Fruit fly (Drosophila melanogaster): ENCODE measurements around the gene Ubx.

Ubx gene

DNA sequence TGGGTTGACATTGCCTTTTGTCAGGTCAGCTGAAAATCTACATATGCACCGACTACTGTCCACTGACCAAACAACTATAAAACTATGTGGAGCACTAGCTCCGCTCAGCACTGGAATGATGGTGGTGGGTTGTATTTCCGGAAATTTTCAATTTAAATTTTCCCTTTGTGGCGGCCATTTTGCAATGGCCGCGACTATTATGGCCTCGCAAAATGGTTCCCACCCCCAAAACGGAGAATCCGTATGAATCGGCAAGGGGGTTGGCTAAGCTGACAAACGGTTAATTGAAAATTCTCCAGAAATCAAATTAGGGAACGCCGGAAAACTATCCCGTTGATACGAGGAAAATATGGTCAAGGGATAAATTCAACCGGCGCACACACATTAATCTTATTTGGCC is 51.3 kb downstream of the Ubx start:
- TF ChIP-seq CG8478 (optimal IDR thresholded peaks at IDR 0.05) (no peak), CTCF (optimal IDR thresholded peaks at IDR 0.05) (no peak)

DNA sequence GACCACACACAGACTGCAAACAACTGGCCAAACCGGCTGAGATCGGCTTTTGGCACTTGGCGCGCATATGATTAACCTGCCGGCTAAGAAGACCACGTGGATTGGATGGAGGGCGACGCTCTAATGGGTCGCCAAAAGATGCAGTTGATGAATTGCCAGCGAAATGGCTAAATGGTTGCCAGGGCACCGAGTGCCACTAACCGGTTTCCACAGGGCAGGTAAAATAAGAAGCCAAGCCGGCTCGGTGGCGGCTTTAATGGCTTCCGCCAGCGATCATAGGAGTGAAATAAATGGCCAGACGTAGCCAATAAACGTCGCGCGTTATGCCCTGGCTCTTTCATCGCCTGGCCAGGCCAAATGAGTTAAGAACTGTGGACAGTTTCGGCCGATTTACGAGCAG is 56.3 kb downstream of the Ubx start:
- TF ChIP-seq CTCF (optimal IDR thresholded peaks at IDR 0.05) (no peak), CG8478 (optimal IDR thresholded peaks at IDR 0.05) (no peak)

DNA sequence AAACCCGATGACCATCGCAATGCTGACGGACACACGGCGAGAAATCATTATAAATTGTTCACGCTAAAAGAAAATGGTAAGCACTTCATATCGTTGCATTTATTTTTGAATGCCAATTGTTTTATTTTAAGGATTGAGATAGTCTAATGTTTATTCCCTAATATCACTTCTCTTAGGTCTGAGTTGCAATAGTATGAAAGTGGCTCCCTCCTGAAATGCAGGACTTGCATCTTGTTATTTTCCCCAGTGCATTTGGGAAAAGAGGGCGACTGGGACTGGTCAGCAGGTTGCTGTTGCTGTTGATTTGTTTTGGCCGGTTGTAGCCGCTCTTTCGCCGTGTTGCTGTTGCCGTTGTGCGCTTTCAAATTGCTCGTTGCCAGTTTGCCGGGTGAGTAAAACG is 57.7 kb downstream of the Ubx start:
- no peak for TF ChIP-seq CG8478 (optimal IDR thresholded peaks at IDR 0.05)
- no peak for TF ChIP-seq CTCF (optimal IDR thresholded peaks at IDR 0.05)

DNA sequence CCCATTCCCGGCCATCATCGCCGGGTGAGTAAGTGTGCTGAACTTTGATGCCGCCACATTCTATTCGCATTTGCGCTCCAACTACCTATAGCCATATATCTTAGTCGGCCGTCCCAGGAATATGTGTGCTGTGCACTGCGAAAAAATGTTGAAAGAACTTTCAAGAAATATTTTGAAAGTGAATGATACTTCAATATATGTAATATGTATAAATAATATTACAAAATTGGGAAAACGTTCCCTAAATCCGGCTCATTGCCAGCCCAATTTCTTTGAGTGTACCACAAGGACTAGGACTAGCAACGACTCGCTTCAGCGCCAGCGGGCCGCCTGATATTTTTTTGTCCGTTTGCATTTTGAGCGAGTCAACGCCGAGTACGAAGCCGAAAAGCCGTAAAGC is 61.0 kb downstream of the Ubx start:
- TF ChIP-seq CG8478 (optimal IDR thresholded peaks at IDR 0.05), result no peak
- no peak for TF ChIP-seq CTCF (optimal IDR thresholded peaks at IDR 0.05)

DNA sequence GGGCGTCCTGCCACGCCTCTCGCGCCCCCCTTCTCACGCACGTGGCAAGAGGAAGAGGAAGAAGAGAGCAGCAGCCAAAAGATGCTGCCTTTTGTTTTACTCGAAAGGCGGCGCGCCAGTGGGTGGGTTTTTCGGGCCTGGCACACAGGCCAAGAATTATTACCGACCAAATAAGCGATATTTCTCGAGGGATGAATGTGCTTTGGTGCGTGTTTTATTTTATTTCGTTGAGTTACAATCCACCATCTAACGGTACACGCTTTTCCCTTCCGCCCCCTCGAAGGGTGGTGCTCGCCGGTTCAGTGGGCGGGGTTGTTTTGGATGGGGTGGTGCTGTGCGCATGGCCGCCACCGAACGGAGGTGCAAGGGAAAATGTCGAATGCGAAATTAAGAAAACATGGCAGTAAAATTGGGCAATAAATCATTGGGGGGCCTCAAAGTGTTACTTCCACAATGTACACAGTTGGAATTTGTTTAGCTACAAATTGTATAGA is 62.0 kb downstream of the Ubx start:
- no peak for TF ChIP-seq CTCF (optimal IDR thresholded peaks at IDR 0.05)
- TF ChIP-seq CG8478 (optimal IDR thresholded peaks at IDR 0.05), result no peak

DNA sequence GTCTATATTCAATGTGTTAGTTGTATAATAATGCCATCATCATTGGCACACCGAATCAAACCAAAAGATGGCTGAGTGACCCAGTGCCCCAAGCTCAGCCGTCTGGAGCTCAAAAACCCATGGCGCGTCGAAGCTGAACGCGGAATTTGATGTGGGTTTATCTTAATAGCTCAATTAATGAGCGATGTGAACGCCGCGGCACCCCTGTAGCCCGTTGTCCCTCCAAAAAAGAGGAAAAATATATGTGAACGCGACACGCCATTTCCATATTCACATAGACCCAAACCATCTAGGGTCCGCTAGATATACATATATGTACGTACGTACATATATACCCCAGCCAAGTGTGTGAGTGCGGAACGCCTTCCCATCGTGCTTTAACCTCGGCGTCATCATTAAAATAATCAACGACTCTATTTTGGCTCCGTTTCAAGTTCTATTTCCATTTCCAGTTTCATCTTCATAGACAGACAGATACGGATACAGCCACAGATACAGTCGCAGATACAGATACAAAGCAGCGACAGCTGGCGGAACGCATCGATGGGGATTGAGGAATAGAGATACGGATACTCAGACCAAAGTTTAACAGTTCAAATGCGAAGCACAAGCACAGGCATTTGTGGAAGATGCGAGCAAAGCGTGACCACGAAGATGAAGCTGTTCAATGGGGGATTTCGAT is 69.9 kb downstream of the Ubx start:
- TF ChIP-seq CG8478 (optimal IDR thresholded peaks at IDR 0.05) (no peak), CTCF (optimal IDR thresholded peaks at IDR 0.05) (no peak)

DNA sequence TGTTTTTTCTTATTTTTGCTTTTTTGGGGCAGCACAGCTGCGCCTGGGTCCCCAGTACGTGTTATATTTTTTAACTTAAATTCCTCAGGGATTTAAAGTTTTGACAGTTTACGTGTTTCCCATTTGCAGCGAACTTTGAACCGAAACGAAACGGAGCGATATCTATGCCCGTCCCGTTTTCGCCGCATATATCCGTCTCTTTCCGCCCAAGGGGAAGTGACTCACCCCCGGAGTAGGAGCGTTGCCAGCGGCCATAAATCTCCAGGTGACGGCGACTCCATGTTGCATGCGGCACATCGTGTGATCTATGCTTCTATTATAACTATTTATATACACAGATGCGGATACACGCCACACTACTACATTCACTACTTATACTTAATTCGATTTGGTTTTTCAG is 72.5 kb downstream of the Ubx start:
- no peak for TF ChIP-seq CTCF (optimal IDR thresholded peaks at IDR 0.05)
- no peak for TF ChIP-seq CG8478 (optimal IDR thresholded peaks at IDR 0.05)

DNA sequence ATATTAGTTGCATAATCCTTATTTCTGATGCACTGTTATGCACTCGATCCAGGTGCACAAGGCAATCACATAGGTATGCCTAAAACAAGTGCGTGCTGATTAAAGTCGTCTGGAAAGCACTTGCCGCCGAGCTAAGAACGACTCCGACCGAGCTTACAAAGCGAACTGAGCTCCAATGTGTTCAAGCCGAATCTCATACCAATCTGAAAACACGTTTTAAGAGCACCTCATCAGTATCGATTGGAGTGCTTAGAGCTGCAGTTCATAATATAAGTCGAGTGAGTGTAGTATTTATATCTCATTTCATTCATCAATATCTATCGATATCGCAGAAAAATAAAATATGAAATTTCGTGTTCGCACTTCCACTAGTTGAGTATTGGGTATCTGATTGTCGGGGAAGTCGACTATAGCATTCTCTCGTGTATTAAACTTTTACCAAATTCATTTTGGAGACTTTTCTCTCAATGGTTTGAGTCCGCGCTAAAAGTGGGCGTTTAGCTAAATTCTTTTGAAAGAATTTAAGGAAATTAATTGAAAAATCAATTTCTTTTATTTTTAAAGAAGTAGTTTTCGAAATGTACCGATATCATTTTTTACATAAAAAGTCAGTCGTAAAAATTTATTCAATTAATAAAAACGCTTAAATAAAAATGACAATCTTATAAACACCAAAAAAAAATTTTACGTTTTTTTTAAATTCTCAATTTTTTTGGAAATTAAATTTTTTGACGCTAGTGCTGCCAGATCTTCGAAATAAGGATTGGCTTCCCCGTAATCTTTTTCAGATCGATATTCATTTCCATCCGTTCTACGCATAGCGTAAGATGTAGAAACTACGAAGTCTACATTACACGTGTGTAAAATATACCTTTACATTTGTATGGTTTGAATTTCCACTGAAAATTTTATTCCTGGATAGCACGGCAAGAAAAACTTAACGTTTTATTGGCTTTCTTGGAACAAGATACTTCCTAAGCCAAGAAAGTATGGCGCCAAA is 78.4 kb downstream of the Ubx start, which contains the start of gene modSP:
Gene modSP, minus strand, starts transcription at position 169 of the 1,000 bp plus-strand sequence.
- TF ChIP-seq CTCF (optimal IDR thresholded peaks at IDR 0.05) (peak; percentile 70 to 84), CG8478 (optimal IDR thresholded peaks at IDR 0.05) (no peak)

DNA sequence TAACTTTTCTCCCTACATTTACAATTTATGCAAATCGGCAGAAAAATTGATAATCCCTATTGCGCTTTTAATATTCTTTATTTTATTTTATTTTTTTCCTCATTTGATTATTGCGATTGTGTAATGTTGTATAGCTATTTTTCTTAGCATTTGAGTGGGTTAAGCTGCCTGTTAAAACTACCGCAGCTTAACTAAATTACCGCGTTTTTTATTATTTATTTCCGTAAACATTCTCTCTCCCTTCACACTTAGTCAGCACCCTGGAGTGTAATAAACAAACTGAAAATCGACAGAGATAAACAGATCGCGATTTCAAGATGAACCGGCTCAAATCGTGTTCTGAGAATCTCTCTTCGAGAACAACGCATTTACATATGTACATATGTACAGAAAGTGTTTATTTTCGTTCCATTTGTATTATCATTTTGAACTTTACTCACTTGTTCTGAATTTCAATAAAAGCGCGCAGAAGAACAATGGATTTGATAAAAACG is 79.2 kb downstream of the Ubx start:
- TF ChIP-seq CG8478 (optimal IDR thresholded peaks at IDR 0.05) (no peak), CTCF (optimal IDR thresholded peaks at IDR 0.05) (no peak)

DNA sequence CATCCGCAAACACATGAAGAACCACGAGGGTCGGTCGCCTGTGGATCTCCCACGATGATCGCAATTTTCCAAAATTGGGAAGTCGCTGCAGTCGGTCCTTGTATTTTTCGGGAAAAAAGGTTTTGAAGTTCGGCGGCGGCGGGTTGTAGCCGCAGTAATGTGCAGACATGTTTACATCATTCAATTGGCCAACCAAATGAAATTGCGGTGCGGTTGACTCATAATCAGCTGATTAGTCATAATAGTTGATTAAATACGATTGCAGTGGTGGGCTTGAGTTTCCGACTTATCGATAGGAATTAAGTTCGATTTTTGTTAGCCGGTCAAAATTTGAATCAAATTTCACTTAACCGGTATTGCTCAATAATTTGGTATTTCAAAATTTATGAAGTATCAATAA is 82.1 kb downstream of the Ubx start, which contains the start of gene CG14907:
Gene CG14907, minus strand, starts transcription at position 229 of the 400 bp plus-strand sequence.
- TF ChIP-seq CG8478 (optimal IDR thresholded peaks at IDR 0.05), result no peak
- TF ChIP-seq CTCF (optimal IDR thresholded peaks at IDR 0.05), result no peak

DNA sequence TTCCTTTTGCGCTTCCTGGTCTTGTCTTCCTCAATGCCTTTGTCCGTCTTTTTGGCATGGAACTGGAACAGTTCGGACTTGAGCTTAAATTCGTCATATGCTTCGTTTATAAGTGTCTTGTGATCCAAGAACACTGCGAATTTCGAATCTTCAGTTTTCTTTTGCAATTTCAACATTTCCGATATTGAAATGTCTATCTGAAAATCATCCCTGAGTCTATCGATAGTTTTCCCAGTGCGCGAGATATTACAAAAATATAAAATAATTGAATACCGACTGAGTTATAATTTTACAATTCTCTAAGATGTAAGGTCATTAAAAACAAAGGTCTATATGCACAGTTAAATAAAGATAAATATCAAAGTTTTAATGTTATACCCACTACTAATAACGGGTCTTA is 83.3 kb downstream of the Ubx start, which contains the start of gene Mettl4:
Gene Mettl4, minus strand, starts transcription at position 208 of the 400 bp plus-strand sequence.
- TF ChIP-seq CG8478 (optimal IDR thresholded peaks at IDR 0.05), result no peak
- TF ChIP-seq CTCF (optimal IDR thresholded peaks at IDR 0.05), result no peak

DNA sequence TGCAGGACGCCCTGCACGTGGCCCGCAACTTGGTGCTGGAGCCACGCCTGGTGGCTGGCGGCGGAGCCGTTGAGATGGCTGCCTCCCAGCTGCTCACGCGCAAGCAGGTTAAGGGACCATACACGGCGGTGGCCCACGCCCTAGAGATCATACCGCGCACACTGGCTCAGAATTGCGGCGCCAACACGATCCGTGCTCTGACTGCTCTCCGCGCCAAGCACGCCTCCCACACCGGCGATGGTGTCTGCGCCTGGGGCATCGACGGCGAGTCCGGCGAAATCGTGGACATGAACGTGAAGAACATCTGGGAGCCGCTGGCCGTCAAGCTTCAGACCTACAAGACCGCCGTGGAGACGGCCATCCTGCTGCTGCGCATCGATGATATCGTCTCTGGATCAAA is 84.9 kb downstream of the Ubx start:
- peak in 1 of 2 experiments; percentile 13 for TF ChIP-seq CTCF (optimal IDR thresholded peaks at IDR 0.05)
- no peak for TF ChIP-seq CG8478 (optimal IDR thresholded peaks at IDR 0.05)

DNA sequence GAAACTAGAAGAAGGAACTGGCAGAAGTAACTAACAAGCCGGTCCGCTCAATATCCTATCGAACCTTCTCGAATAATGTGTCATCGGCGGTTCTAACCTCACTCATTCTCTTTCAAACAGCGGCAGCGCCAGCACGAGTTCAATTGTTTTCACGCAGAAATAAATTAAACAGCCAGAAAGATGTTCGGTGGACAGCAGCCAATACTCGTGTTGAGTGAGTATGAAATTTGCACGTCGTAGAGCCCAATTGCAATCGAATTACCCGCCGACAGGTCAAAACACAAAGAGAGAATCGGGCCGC is 86.6 kb downstream of the Ubx start:
- no peak for TF ChIP-seq CG8478 (optimal IDR thresholded peaks at IDR 0.05)
- no peak for TF ChIP-seq CTCF (optimal IDR thresholded peaks at IDR 0.05)

DNA sequence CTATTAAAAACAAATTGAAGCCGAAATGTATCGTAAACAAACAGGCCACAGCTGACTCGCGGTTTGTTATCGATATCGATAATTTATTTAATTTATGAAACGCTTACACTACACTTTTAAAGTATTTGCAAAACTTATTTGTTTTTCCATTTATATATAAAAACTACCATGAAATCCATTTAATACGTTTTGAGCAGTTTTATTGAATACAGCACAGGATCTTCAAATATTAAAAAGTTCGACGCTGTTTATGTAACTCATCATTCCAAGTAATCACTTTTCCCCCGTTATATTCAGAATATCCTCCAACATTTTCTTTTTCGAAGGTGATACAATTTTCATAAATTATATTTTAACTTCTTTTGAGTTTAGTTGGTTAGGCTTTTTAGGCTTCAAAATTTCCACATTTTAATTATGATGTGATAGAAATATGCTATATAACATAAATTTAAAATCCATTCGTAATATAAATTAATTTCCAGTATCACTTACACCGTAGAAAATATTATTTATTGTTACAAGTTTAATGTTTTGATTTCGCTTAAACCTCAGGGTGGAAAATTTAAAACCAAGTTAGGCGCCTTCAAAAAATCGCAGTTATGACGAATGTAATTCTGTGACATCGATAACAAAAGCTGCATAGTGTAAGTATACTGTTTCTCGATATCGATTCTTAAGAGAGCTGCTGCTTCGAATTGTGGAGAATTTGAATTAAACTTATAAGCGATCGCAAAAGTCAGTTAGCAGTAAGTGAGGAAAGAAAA is 87.1 kb downstream of the Ubx start, which contains the start of the genes CG10324 and CCT3:
Gene CG10324, minus strand, starts transcription at position 53 of the 764 bp plus-strand sequence.
Gene CCT3, plus strand, starts transcription at position 654 of the 764 bp plus-strand sequence.
- TF ChIP-seq CG8478 (optimal IDR thresholded peaks at IDR 0.05) (no peak), CTCF (optimal IDR thresholded peaks at IDR 0.05) (no peak)

DNA sequence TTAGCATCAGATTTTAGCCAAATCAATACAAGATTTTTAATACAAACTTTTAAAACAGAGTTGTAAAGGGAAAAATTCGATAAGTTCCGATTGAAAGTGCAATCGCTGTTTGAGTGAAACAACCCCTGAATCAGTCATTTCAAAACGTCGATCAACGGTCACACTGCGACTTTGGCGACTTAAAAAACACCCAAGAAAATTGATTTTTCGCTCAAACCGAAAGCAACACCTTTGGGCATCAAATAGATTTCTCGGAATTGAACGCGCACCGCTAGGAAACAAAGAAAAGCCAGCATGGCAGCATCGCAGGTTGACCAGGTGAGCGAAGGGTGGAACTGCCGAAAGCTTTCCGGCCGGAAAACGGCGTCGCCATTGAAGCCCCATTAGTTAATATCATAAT is 90.6 kb downstream of the Ubx start, which contains the start of gene Arl6IP1:
Gene Arl6IP1, plus strand, starts transcription at position 15 of the 400 bp plus-strand sequence.
- no peak for TF ChIP-seq CTCF (optimal IDR thresholded peaks at IDR 0.05)
- no peak for TF ChIP-seq CG8478 (optimal IDR thresholded peaks at IDR 0.05)
